Worm (Caenorhabditis elegans) whole organism, early embryonic: ENCODE measurements around the gene coq-2.
A peak's percentile ranks its signal among the peaks of the same experiment; 100 is the strongest.

Experiments
- aly-1 ChIP-seq: sonication (generic microtip); optimal IDR thresholded peaks from 2 replicates; lab custom pipeline; 2016; ENCODE audit warnings: missing genetic modification characterization, missing compliant biosample characterization
- flt-1 ChIP-seq: fragments of 200-800 bp; sonication (Bioruptor generic); IDR thresholded peaks from 2 replicates; pipeline ENCODE4 v1.3.6; 2022; ENCODE audit warnings: missing genetic modification characterization, missing compliant biosample characterization
- scrt-1 ChIP-seq: fragments of 200-800 bp; sonication (Bioruptor generic); IDR thresholded peaks from 2 replicates; pipeline ENCODE4 v1.3.6; 2022; ENCODE audit warnings: missing genetic modification characterization, missing compliant biosample characterization
- tra-4 ChIP-seq: sonication (generic microtip); optimal IDR thresholded peaks from 2 replicates; lab custom pipeline; 2017; ENCODE audit warnings: missing genetic modification characterization, missing compliant biosample characterization

DNA sequence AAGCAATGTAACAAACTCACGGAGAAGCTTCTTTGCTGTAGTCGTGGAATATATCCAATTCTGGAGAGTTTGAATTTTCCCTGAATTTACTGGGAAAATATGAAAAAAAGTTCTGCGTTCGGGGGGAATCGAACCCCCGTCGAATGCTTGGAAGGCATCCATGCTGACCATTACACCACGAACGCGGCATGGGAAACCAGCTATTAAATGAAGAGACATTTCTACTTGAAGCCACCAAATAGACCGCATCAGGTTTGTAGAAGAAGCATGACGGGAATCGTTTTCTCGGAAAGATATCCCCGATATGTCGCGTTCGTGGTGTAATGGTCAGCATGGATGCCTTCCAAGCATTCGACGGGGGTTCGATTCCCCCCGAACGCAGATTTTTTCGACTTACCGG is 47.3 kb upstream of the coq-2 start:
- TF ChIP-seq flt-1 (GFP tag; lab: Robert Waterston, UW) (0 out of 2 replicates have a peak, but pooled peaks have one; percentile 28), scrt-1 (GFP tag; lab: Robert Waterston, UW) (peak; percentile 55; the same call in 1 of the 2 replicates), aly-1 (tag; lab: Kevin White, UChicago) (no peak), tra-4 (tag; lab: Kevin White, UChicago) (no peak)
